Worm (Caenorhabditis elegans) whole organism, L4 larva: ENCODE measurements around the gene nhr-96.

Experiments
- aly-2 ChIP-seq: sonication (generic microtip); optimal IDR thresholded peaks from 2 replicates; lab custom pipeline; 2018; ENCODE audit warnings: missing biosample characterization, missing genetic modification characterization
- fkh-10 ChIP-seq: fragments of 150-350 bp; optimal IDR thresholded peaks from 2 replicates; lab custom pipeline; 2014; ENCODE audit warnings: missing biosample characterization, missing genetic modification reagents, missing genetic modification characterization
- mdl-1 ChIP-seq, 2 experiments: fragments of 150-350 bp in 1 of 2; sonication (generic microtip) in 1 of 2; optimal IDR thresholded peaks; 2 replicates each; lab custom pipeline; 2014 to 2017; ENCODE audit warnings: missing biosample characterization in 2 of 2, missing genetic modification characterization in 2 of 2
- nhr-11 ChIP-seq: fragments of 150-350 bp; optimal IDR thresholded peaks from 2 replicates; lab custom pipeline; 2014; ENCODE audit warnings: missing biosample characterization, missing genetic modification characterization
- unc-62 ChIP-seq, 3 experiments: fragments of 150-350 bp in 1 of 3; sonication (generic microtip); optimal IDR thresholded peaks in 2 of 3; peaks in 1 of 3; 1 replicate in 1 of 3; 2 replicates in 2 of 3; lab custom pipeline; 2014 to 2017; ENCODE audit warnings: missing biosample characterization in 3 of 3, missing genetic modification characterization in 3 of 3, missing genetic modification reagents in 3 of 3, missing genotype in 1 of 3

- TF ChIP-seq nhr-11 (no peak), unc-62 (GFP tag; optimal IDR thresholded peaks at IDR 0.05 in 1 of 2; lab: Kevin White, UChicago) (peak in 1 of 2 experiments; percentile 48), unc-62 (tag; optimal IDR thresholded peaks at IDR 0.05; lab: Kevin White, UChicago) (no peak), aly-2 (tag; lab: Kevin White, UChicago) (no peak), mdl-1 (tag; optimal IDR thresholded peaks at IDR 0.05; lab: Kevin White, UChicago) (peak in 1 of 2 experiments; percentile 68), fkh-10 (GFP tag; lab: Kevin White, UChicago) (no peak)
These were observed 16.9 kb downstream of the nhr-96 start, which contains the start of gene cyp-33C7 for ce11 chrV:2250126-2250590.
